Worm (Caenorhabditis elegans) whole organism, midembryonic: Measurements from ENCODE around the gene hlh-13.

Experiments used
- T22C8.4 ChIP-seq: fragments of 200-800 bp; sonication (Bioruptor generic); IDR thresholded peaks from 2 replicates; pipeline ENCODE4 v1.3.6; 2022; ENCODE audit warnings: missing genetic modification characterization, missing compliant biosample characterization
- cog-1 ChIP-seq: sonication (generic microtip); optimal IDR thresholded peaks from 2 replicates; lab custom pipeline; 2016; ENCODE audit warnings: missing genetic modification characterization, missing compliant biosample characterization
- flt-1 ChIP-seq: fragments of 200-800 bp; sonication (Bioruptor generic); IDR thresholded peaks from 2 replicates; pipeline ENCODE4 v1.3.6; 2022; ENCODE audit warnings: missing genetic modification characterization, missing compliant biosample characterization
- klf-2 ChIP-seq: fragments of 200-800 bp; sonication (Bioruptor generic); conservative IDR thresholded peaks from 2 replicates; pipeline ENCODE4 v1.3.6; 2022; ENCODE audit warnings: missing genetic modification reagents, missing genetic modification characterization, missing compliant biosample characterization
- med-1 ChIP-seq: sonication (generic microtip); optimal IDR thresholded peaks from 2 replicates; lab custom pipeline; 2017; ENCODE audit warnings: missing genetic modification characterization, mild to moderate bottlenecking, missing compliant biosample characterization, antibody characterized with exemption, missing genetic modification reagents; ENCODE audit not compliant: insufficient read depth
- ref-1 ChIP-seq: fragments of 200-800 bp; sonication (Bioruptor generic); conservative IDR thresholded peaks from 2 replicates; pipeline ENCODE4 v1.3.6; 2022; ENCODE audit warnings: missing genetic modification reagents, missing genetic modification characterization, missing compliant biosample characterization
- tab-1 ChIP-seq: fragments of 200-800 bp; sonication (Bioruptor generic); IDR thresholded peaks from 2 replicates; pipeline ENCODE4 v1.3.6; 2022; ENCODE audit warnings: missing genetic modification characterization, missing compliant biosample characterization
- ztf-23 ChIP-seq: fragments of 200-800 bp; sonication (Bioruptor generic); IDR thresholded peaks from 2 replicates; pipeline ENCODE4 v1.3.6; 2022; ENCODE audit warnings: missing genetic modification reagents, missing genetic modification characterization, missing compliant biosample characterization
- ztf-29 ChIP-seq: fragments of 200-800 bp; sonication (Bioruptor generic); IDR thresholded peaks from 2 replicates; pipeline ENCODE4 v1.3.6; 2022; ENCODE audit warnings: missing genetic modification reagents, missing genetic modification characterization, missing compliant biosample characterization

Gene hlh-13

DNA sequence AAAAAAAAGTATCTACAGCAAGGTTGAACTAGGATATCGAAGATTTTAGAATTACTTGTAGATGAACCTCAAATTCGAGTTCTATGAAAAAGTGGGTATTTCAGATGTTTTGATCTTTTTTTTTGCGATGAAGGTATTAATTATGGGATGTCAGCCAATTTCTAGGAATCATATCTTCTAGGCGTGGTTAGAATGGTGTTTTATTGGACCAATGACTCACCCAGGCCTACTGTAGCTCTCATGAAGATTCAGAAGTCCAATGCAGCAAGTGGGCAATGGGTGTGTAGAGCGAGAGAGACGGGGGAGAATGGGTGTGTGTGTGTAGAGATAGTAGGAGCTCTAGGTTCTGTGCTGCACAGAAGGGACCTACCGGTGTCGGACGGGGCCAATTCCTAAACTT is 26.8 kb upstream of the hlh-13 start:
- TF ChIP-seq klf-2 (GFP tag; lab: Robert Waterston, UW) = no peak
- 0 out of 2 replicates have a peak, but pooled peaks have one; percentile 26 for TF ChIP-seq ztf-23 (GFP tag; lab: Robert Waterston, UW)
- no peak for TF ChIP-seq cog-1 (tag; lab: Kevin White, UChicago)
- TF ChIP-seq flt-1 = 0 out of 2 replicates have a peak, but pooled peaks have one; percentile 17

DNA sequence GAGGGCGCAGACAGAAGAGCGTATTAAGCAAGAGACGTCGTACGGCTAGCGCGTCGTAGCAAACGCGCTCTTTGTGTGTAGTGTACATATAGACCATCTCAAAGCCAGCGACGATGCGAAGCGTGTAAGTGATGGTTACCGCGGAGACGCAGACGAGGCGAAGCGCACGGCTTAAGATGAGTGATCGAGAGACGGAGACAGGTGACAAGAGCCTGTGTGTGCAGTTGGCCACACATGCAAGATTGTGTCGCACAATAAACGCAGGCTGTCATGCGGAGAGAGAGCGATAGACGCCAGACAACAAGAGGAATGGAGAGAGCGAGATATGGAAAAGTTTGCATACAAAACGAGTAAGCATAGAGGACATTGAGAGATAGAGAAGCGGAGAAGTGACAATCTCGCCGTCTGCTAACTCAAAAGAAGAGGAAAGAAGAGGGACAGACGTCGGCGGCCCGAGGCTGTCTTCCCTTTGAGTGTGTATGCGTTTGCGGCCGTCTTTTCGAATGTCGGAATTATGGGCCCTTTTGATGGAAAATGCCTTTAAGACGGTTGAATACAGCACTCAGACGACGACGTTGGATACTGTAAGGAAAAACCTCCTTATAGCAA is 26.2 kb upstream of the hlh-13 start:
- TF ChIP-seq ztf-29 (GFP tag; lab: Robert Waterston, UW) = peak; percentile 96
- peak; percentile 36 for TF ChIP-seq cog-1 (tag; lab: Kevin White, UChicago)
- TF ChIP-seq ref-1 (GFP tag; lab: Robert Waterston, UW) = no peak
- no peak for TF ChIP-seq flt-1
- TF ChIP-seq ztf-23 (GFP tag; lab: Robert Waterston, UW) = 0 out of 2 replicates have a peak, but pooled peaks have one; percentile 45
- no peak for TF ChIP-seq klf-2 (GFP tag; lab: Robert Waterston, UW)

DNA sequence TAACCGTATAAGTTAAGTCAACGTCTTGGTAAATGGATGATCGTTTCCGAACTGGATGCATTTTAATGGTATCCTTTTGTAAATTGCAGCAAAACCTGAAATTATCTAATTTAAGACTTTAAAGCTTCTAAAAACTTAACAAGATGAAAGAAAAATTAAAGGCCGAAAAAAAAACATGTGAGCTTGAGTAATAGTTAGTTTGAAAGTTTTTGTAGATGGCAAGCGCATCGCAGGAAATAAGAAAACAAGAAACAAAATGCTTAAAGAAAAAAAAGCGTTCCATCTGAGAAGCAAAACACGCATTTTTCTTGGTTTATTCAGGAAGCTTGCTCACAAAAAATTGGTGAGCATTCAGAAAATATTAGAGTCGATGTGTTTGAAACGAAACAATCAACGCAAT is 13.3 kb upstream of the hlh-13 start, which contains the start of gene rab-37:
TSS of gene rab-37 (minus strand) at position 101 of the 400 bp plus-strand sequence.
- no peak for TF ChIP-seq T22C8.4 (GFP tag; lab: Robert Waterston, UW)
- no peak for TF ChIP-seq ref-1 (GFP tag; lab: Robert Waterston, UW)
- no peak for TF ChIP-seq klf-2 (GFP tag; lab: Robert Waterston, UW)

- no peak for TF ChIP-seq ztf-23 (GFP tag; lab: Robert Waterston, UW)
- TF ChIP-seq tab-1 (GFP tag; lab: Robert Waterston, UW) = no peak
- no peak for TF ChIP-seq ref-1 (GFP tag; lab: Robert Waterston, UW)
- TF ChIP-seq cog-1 (tag; lab: Kevin White, UChicago) = no peak
- no peak for TF ChIP-seq klf-2 (GFP tag; lab: Robert Waterston, UW)
- TF ChIP-seq ztf-29 (GFP tag; lab: Robert Waterston, UW) = no peak
- TF ChIP-seq med-1 (GFP tag; lab: Kevin White, UChicago) = no peak
- no peak for TF ChIP-seq T22C8.4 (GFP tag; lab: Robert Waterston, UW)
- no peak for TF ChIP-seq flt-1
Measured at ce11 chrX:4238971-4239370, 10.1 kb upstream of the hlh-13 start.

DNA sequence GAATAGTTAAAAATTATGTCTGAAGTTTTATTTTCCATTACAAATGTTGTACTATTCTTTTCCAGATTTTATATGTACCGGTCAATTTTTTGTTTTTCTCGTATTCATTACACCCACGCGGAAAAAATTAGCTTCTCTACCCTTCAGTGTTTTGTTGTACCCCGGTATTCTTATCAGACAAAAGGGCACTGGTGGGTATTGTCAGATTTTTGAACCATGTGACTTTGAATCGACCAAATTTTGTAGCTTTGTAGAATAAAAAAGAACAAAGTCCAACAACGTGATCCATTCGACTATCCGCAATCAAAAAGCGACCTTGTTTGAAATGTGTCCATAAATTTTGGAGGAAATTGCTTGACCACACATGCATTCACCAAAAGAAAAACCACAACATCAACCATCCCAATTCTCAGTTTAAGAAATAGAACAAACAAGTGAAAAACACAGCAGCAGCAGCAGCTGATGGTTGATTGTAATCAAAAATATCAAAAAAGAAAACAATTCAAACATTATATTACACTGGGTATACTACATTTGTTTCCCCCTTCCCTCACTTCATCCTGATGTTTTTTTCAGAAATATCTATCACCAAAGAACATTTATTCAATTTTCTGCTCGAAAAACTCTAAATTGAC is 4.4 kb upstream of the hlh-13 start:
- TF ChIP-seq cog-1 (tag; lab: Kevin White, UChicago) (no peak), ref-1 (GFP tag; lab: Robert Waterston, UW) (no peak), flt-1 (no peak), klf-2 (GFP tag; lab: Robert Waterston, UW) (no peak), ztf-29 (GFP tag; lab: Robert Waterston, UW) (no peak), T22C8.4 (GFP tag; lab: Robert Waterston, UW) (no peak), tab-1 (GFP tag; lab: Robert Waterston, UW) (no peak), ztf-23 (GFP tag; lab: Robert Waterston, UW) (no peak), med-1 (GFP tag; lab: Kevin White, UChicago) (no peak)

DNA sequence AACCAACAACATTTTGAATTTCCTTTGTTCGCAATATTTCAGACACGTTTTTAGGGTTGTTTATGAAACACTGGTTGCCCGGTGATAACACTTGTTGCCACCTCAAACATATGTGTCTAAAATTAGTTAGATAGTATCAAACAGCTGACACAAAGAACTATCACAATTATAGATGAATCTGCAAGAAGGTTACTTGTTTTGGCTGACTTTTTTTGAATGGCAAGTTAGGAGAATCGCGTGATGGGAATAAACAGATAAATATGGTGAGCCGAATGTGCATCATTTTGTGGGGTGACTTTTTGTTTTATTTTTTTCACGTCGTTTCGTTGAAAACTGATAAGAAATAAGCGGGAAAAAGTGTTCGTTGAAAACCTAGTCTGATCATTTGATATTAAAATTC is 3.9 kb upstream of the hlh-13 start:
- no peak for TF ChIP-seq klf-2 (GFP tag; lab: Robert Waterston, UW)
- TF ChIP-seq T22C8.4 (GFP tag; lab: Robert Waterston, UW) = no peak
- TF ChIP-seq tab-1 (GFP tag; lab: Robert Waterston, UW) = no peak
- no peak for TF ChIP-seq ztf-29 (GFP tag; lab: Robert Waterston, UW)
- TF ChIP-seq ref-1 (GFP tag; lab: Robert Waterston, UW) = no peak
- TF ChIP-seq cog-1 (tag; lab: Kevin White, UChicago) = no peak
- no peak for TF ChIP-seq flt-1
- no peak for TF ChIP-seq ztf-23 (GFP tag; lab: Robert Waterston, UW)
- TF ChIP-seq med-1 (GFP tag; lab: Kevin White, UChicago) = no peak

DNA sequence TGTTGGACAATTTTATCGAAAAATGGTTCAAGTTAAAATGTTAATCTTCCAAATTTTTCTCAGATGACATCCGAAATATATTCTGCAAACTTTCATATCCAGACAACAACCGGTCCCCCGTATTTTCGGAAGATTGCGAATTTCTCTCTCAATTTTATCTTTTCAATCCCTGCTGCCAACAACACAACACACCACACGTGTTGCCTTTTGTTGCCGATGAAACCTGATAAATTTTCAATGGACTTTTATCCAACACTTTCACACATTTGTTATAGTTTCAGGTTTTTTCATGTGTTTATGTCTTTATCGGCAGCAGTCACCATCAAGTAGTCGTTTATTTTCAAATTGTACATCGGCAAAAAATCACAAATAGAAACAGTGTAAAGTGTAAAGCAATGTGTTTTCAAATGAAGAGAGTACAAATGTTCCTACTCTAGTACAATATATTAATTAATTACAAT is 2.8 kb upstream of the hlh-13 start:
- TF ChIP-seq ztf-23 (GFP tag; lab: Robert Waterston, UW) (0 out of 2 replicates have a peak, but pooled peaks have one; percentile 24), T22C8.4 (GFP tag; lab: Robert Waterston, UW) (no peak), klf-2 (GFP tag; lab: Robert Waterston, UW) (no peak)

DNA sequence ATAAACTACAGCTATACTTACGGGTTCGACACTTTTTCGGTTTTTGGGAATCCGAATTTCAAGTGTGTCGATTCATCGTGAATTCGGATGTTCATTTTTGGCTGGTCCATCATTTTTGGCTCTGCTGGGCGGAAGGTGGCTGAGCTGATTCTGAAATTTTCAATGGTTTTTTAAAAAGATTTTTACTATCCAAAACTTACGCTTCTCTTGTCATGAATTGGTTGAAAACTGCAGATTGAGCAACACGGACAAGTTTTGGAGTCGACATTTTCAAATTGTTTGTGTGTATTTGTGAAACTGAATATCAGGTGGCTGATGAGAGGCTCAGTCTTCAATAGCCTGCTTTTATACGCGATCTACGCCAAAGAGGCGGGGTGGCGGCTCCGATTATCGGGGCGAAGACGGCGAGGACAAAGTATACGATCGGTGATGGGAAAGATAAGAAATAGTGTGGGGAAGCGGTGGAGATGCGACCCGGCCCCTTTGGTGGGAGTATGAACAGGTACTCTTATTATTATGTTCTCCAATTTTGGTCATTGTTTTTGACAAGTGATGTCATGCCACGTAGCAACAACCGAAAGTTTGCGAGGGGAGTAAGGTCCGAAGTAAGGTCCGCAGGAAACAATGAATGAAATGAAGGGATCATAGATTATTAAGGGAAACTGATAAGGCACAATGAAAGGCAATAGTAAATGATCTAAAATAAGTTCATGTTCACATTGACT is 2.0 kb upstream of the hlh-13 start, which contains the start of gene F48D6.4:
TSS of gene F48D6.4 (minus strand) at position 346 of the 725 bp plus-strand sequence.
- TF ChIP-seq klf-2 (GFP tag; lab: Robert Waterston, UW) (no peak), flt-1 (no peak), ztf-29 (GFP tag; lab: Robert Waterston, UW) (no peak), cog-1 (tag; lab: Kevin White, UChicago) (no peak), tab-1 (GFP tag; lab: Robert Waterston, UW) (no peak), T22C8.4 (GFP tag; lab: Robert Waterston, UW) (no peak), med-1 (GFP tag; lab: Kevin White, UChicago) (no peak), ztf-23 (GFP tag; lab: Robert Waterston, UW) (no peak), ref-1 (GFP tag; lab: Robert Waterston, UW) (no peak)

- no peak for TF ChIP-seq cog-1 (tag; lab: Kevin White, UChicago)
Measured at ce11 chrX:4248417-4248816, 632 bp upstream of the hlh-13 start.
